Worm (Caenorhabditis elegans): ENCODE measurements around the gene F28F8.9.

F28F8.9 gene

DNA sequence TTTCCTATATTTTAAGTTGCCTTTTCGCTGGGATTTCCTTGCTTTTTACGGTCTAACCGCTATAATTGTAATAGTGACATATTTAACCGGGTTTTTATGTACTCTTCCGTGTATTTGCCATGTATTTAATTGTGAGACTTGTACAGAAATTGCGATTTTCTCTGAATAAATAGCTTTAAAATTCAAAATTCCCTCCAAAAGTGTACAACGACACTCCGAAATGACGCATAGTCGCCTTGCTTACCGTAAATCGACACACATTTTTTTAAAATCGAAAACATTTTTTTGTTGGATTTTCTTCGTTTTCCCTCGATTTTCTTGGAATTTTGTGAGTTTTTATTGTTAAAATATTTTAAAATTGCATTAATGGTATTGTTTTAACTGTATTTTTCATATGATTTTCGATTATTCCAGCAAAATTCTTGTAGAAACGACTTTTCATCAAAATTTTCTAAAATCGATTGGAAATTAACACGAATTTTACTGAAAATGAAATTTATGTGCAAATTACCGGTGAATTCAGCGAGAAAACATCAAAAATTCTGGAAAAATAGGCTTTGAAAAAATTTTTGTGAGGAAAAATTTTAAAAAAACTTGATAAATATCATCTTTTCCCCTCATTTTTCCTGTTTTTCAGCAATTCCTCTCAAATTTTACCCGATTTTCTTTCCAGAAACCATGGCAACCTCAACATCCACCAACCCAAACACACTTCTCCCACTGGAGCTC, 8.6 kb downstream of the F28F8.9 start, which contains the start of gene lsm-5 (continued):
- peak; percentile 11 for TF ChIP-seq fos-1 (tag; optimal IDR thresholded peaks at IDR 0.05)
- peak; percentile 4 for TF ChIP-seq sup-37 (GFP tag; optimal IDR thresholded peaks at IDR 0.05)
- peak; percentile 34 for TF ChIP-seq lin-15B (tag; optimal IDR thresholded peaks at IDR 0.05)
- TF ChIP-seq nhr-28 (tag; optimal IDR thresholded peaks at IDR 0.05) = no peak
- peak; percentile 65 to 82 for TF ChIP-seq lsy-2 (tag; optimal IDR thresholded peaks at IDR 0.05)
- TF ChIP-seq ztf-11 (tag; optimal IDR thresholded peaks at IDR 0.05) = no peak
- TF ChIP-seq ceh-8 (GFP tag; optimal IDR thresholded peaks at IDR 0.05) = no peak
- peak; percentile 63 for TF ChIP-seq tbx-2 (tag; optimal IDR thresholded peaks at IDR 0.05)
- no peak for TF ChIP-seq Y116A8C.19 (tag; optimal IDR thresholded peaks at IDR 0.05; ENCODE audit: borderline replicate concordance)
- peak in 1 of 2 experiments; percentile 26 for TF ChIP-seq mdl-1 (tag; optimal IDR thresholded peaks at IDR 0.05)
- TF ChIP-seq snu-23 (GFP tag; optimal IDR thresholded peaks at IDR 0.05) = peak; percentile 62
- TF ChIP-seq mab-9 (GFP tag; IDR thresholded peaks at IDR 0.05) = no peak
- peak; percentile 96 to 97 for TF ChIP-seq efl-1 (optimal IDR thresholded peaks at IDR 0.05)
- peak; percentile 95 to 99 for TF ChIP-seq efl-1 (GFP tag; optimal IDR thresholded peaks at IDR 0.05 in 1 of 2)
- TF ChIP-seq zag-1 (tag; optimal IDR thresholded peaks at IDR 0.05) = no peak
- no peak for TF ChIP-seq unc-62 (GFP tag; optimal IDR thresholded peaks at IDR 0.05)
- peak; percentile 56 for TF ChIP-seq snpc-4 (tag; optimal IDR thresholded peaks at IDR 0.05)
- no peak for TF ChIP-seq nhr-11 (tag; optimal IDR thresholded peaks at IDR 0.05)
- TF ChIP-seq zip-4 (GFP tag; optimal IDR thresholded peaks at IDR 0.05) = no peak
- TF ChIP-seq lin-14 (GFP tag; optimal IDR thresholded peaks at IDR 0.05) = peak; percentile 63
- TF ChIP-seq lin-39 (tag; optimal IDR thresholded peaks at IDR 0.05) = no peak
- TF ChIP-seq ceh-63 (GFP tag; optimal IDR thresholded peaks at IDR 0.05) = no peak

DNA sequence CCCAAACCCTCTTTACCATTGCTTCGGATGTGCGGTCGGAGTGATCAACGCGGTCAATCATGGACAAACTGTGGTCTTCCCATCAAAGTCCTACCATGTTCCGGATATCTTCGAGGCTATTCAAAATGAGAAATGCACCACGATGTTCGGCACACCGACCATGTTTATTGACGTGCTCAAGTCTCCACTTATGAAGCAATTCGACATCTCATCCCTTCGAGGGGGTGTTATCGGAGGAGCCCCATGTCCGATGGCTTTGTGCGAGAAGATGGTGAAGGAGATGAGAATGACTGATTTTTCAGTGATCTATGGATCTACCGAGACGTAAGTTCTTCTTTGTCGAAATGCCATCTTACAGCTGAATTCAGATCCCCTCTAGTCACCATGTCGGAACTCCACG, 10.1 kb downstream of the F28F8.9 start:
- TF ChIP-seq lin-35 (GFP tag; optimal IDR thresholded peaks at IDR 0.05) = no peak
- no peak for TF ChIP-seq nhr-20 (tag; optimal IDR thresholded peaks at IDR 0.05)
- TF ChIP-seq C34B4.2 (tag; optimal IDR thresholded peaks at IDR 0.05) = no peak
- no peak for TF ChIP-seq nhr-11 (tag; optimal IDR thresholded peaks at IDR 0.05)
- TF ChIP-seq fkh-8 (tag; optimal IDR thresholded peaks at IDR 0.05) = no peak
- TF ChIP-seq lir-3 (tag; optimal IDR thresholded peaks at IDR 0.05; ENCODE audit: poor library complexity) = peak; percentile 3
- no peak for TF ChIP-seq fkh-4 (tag; optimal IDR thresholded peaks at IDR 0.05; ENCODE audit: borderline replicate concordance)
- no peak for TF ChIP-seq tlp-1 (tag; optimal IDR thresholded peaks at IDR 0.05)
- TF ChIP-seq ceh-8 (GFP tag; optimal IDR thresholded peaks at IDR 0.05) = no peak
- no peak for TF ChIP-seq egl-13 (tag; optimal IDR thresholded peaks at IDR 0.05)
- no peak for TF ChIP-seq alr-1 (tag; optimal IDR thresholded peaks at IDR 0.05; ENCODE audit: borderline replicate concordance)
- TF ChIP-seq ets-5 (GFP tag; IDR thresholded peaks at IDR 0.05) = no peak
- no peak for TF ChIP-seq efl-1 (optimal IDR thresholded peaks at IDR 0.05)
- TF ChIP-seq efl-1 (GFP tag; optimal IDR thresholded peaks at IDR 0.05 in 1 of 2) = peak in 1 of 2 experiments; percentile 88
- no peak for TF ChIP-seq lin-13 (GFP tag; optimal IDR thresholded peaks at IDR 0.05)
- no peak for TF ChIP-seq pqm-1 (tag; optimal IDR thresholded peaks at IDR 0.05)
- no peak for TF ChIP-seq snpc-4 (tag; optimal IDR thresholded peaks at IDR 0.05)
- TF ChIP-seq ama-1 (optimal IDR thresholded peaks at IDR 0.05) = peak; percentile 13

DNA sequence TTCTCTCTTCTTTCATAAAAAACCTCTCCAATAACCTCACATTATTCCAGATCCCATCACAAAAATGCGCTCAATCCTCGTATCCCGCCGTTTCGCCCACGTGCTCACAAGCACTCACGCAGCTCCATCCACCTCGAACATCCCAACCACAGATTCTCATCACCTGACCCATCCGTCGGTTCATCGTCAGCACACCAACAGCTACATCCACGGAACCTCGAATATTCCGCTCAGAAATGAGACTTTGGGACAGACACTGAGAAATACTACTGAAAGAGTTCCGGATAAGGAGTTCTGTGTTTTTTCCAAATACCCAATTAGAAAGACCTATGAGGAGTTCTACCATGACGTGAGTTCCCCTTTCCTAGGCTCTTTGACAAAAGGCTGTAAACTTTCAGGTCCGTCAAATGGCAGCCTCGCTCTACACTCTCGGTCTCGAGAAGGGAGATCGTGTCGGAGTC, 11.1 kb downstream of the F28F8.9 start, which contains the start of gene acs-2:
acs-2 (plus strand) TSS at position 51 of the 461 bp plus-strand sequence.
- no peak for TF ChIP-seq nhr-19 (GFP tag; conservative IDR thresholded peaks at IDR 0.05)
- TF ChIP-seq fkh-10 (GFP tag; optimal IDR thresholded peaks at IDR 0.05) = no peak
- TF ChIP-seq lsy-2 (tag; optimal IDR thresholded peaks at IDR 0.05) = no peak
- TF ChIP-seq lin-35 (GFP tag; optimal IDR thresholded peaks at IDR 0.05) = peak in 1 of 2 experiments; percentile 37
- TF ChIP-seq mef-2 (tag; optimal IDR thresholded peaks at IDR 0.05) = no peak
- no peak for TF ChIP-seq lin-15B (tag; optimal IDR thresholded peaks at IDR 0.05)
- TF ChIP-seq irx-1 (tag; optimal IDR thresholded peaks at IDR 0.05) = no peak
- no peak for TF ChIP-seq lin-39 (tag; optimal IDR thresholded peaks at IDR 0.05)
- no peak for TF ChIP-seq rnt-1 (tag; optimal IDR thresholded peaks at IDR 0.05)
- TF ChIP-seq nhr-11 (tag; optimal IDR thresholded peaks at IDR 0.05) = no peak
- no peak for TF ChIP-seq efl-1 (optimal IDR thresholded peaks at IDR 0.05)
- TF ChIP-seq efl-1 (GFP tag; optimal IDR thresholded peaks at IDR 0.05 in 1 of 2) = peak in 1 of 2 experiments; percentile 85
